Worm (Caenorhabditis elegans): ENCODE results near the gene Y62H9A.11.

ce11 chrX:11920723-11921283 is 13.6 kb upstream of the Y62H9A.11 start, which contains the start of gene Y62H9A.14:
- TF ChIP-seq nhr-237 (tag; optimal IDR thresholded peaks at IDR 0.05) (no peak), ces-1 (GFP tag; optimal IDR thresholded peaks at IDR 0.05) (no peak), nhr-12 (tag; optimal IDR thresholded peaks at IDR 0.05) (no peak), blmp-1 (tag; optimal IDR thresholded peaks at IDR 0.05) (no peak)
